Fruit fly (Drosophila melanogaster) whole organism, prepupa: ENCODE data around the gene Hsp27.

Experiments
- Blimp-1 ChIP-seq: fragments of 200-800 bp; sonication (Bioruptor generic); optimal IDR thresholded peaks from 3 replicates; lab custom pipeline; 2017; ENCODE audit warnings: missing biosample characterization, missing genetic modification characterization, mild to moderate bottlenecking, moderate library complexity, missing genetic modification reagents
- CG10631 ChIP-seq: fragments of 200-800 bp; sonication (Bioruptor generic); optimal IDR thresholded peaks from 2 replicates; lab custom pipeline; 2016; ENCODE audit warnings: missing biosample characterization, missing genetic modification characterization
- CG10669 ChIP-seq: fragments of 200-800 bp; sonication (Bioruptor generic); optimal IDR thresholded peaks from 3 replicates; lab custom pipeline; 2018; ENCODE audit warnings: missing biosample characterization, mild to moderate bottlenecking, missing genetic modification characterization, moderate library complexity
- CG11762 ChIP-seq: fragments of 200-800 bp; sonication (Bioruptor generic); optimal IDR thresholded peaks from 3 replicates; lab custom pipeline; 2016; ENCODE audit warnings: missing biosample characterization, missing genetic modification characterization; ENCODE audit not compliant: insufficient read depth
- CG15336 ChIP-seq: fragments of 200-800 bp; sonication (Bioruptor generic); IDR thresholded peaks from 2 replicates; pipeline ENCODE4 v1.3.6; 2022; ENCODE audit warnings: missing biosample characterization, missing genetic modification characterization
- CG1621 ChIP-seq: fragments of 200-800 bp; sonication (Bioruptor generic); optimal IDR thresholded peaks from 3 replicates; lab custom pipeline; 2018; ENCODE audit warnings: missing biosample characterization, mild to moderate bottlenecking, missing genetic modification characterization
- CG16779 ChIP-seq: fragments of 200-800 bp; sonication (Bioruptor generic); optimal IDR thresholded peaks from 3 replicates; lab custom pipeline; 2017; ENCODE audit warnings: missing biosample characterization, mild to moderate bottlenecking, missing genetic modification characterization
- CG3032 ChIP-seq: fragments of 200-800 bp; optimal IDR thresholded peaks from 2 replicates; lab custom pipeline; 2019; ENCODE audit warnings: missing biosample characterization, mild to moderate bottlenecking, missing genetic modification characterization, moderate library complexity
- CG31627 ChIP-seq: fragments of 200-800 bp; sonication (Bioruptor generic); optimal IDR thresholded peaks from 3 replicates; lab custom pipeline; 2016; ENCODE audit warnings: missing biosample characterization, missing genetic modification characterization
- CG34406 ChIP-seq: fragments of 200-800 bp; sonication (Bioruptor generic); optimal IDR thresholded peaks from 3 replicates; lab custom pipeline; 2016; ENCODE audit warnings: missing biosample characterization, missing genetic modification characterization
- CG3919 ChIP-seq: fragments of 200-800 bp; sonication (Bioruptor generic); optimal IDR thresholded peaks from 3 replicates; lab custom pipeline; 2016; ENCODE audit warnings: missing biosample characterization, missing genetic modification characterization
- CG6163 ChIP-seq: fragments of 200-800 bp; sonication (Bioruptor generic); IDR thresholded peaks from 3 replicates; pipeline ENCODE4 v1.3.6; 2022; ENCODE audit warnings: missing biosample characterization, missing genetic modification characterization
- CG6276 ChIP-seq: fragments of 200-800 bp; sonication (Bioruptor generic); optimal IDR thresholded peaks from 2 replicates; lab custom pipeline; 2017; ENCODE audit warnings: missing biosample characterization, mild to moderate bottlenecking, missing genetic modification characterization
- CG6792 ChIP-seq: fragments of 200-800 bp; sonication (Bioruptor generic); optimal IDR thresholded peaks from 3 replicates; lab custom pipeline; 2016; ENCODE audit warnings: missing biosample characterization, missing genetic modification characterization
- CG6808 ChIP-seq: fragments of 200-800 bp; sonication (Bioruptor generic); optimal IDR thresholded peaks from 3 replicates; lab custom pipeline; 2017; ENCODE audit warnings: missing biosample characterization, missing genetic modification characterization, mild to moderate bottlenecking, moderate library complexity, missing genetic modification reagents
- CG9139 ChIP-seq: fragments of 200-800 bp; sonication (Bioruptor generic); optimal IDR thresholded peaks from 3 replicates; lab custom pipeline; 2017; ENCODE audit warnings: missing biosample characterization, mild to moderate bottlenecking, missing genetic modification characterization
- Eip75B ChIP-seq: fragments of 200-800 bp; sonication (Bioruptor generic); optimal IDR thresholded peaks from 3 replicates; lab custom pipeline; 2016; ENCODE audit warnings: missing biosample characterization, missing genetic modification characterization
- Eip78C ChIP-seq: fragments of 200-800 bp; sonication (Bioruptor generic); peaks from one replicate; lab custom pipeline; 2016; ENCODE audit warnings: missing biosample characterization, missing genetic modification characterization
- Eip93F ChIP-seq: fragments of 200-800 bp; sonication (Bioruptor generic); optimal IDR thresholded peaks from 2 replicates; lab custom pipeline; 2016; ENCODE audit warnings: missing biosample characterization, mild to moderate bottlenecking, missing genetic modification characterization
- Ets96B ChIP-seq: fragments of 200-800 bp; optimal IDR thresholded peaks from 2 replicates; lab custom pipeline; 2019; ENCODE audit warnings: missing biosample characterization, mild to moderate bottlenecking, missing genetic modification characterization, moderate library complexity
- Gug ChIP-seq: fragments of 200-800 bp; sonication (Bioruptor generic); IDR thresholded peaks from 2 replicates; pipeline ENCODE4 v1.3.6; 2022; ENCODE audit warnings: missing biosample characterization, missing genetic modification characterization
- Hr4 ChIP-seq: fragments of 200-800 bp; sonication (Bioruptor generic); optimal IDR thresholded peaks from 3 replicates; lab custom pipeline; 2016; ENCODE audit warnings: missing biosample characterization, missing genetic modification characterization
- Lpt ChIP-seq: fragments of 200-800 bp; sonication (Bioruptor generic); optimal IDR thresholded peaks from 3 replicates; lab custom pipeline; 2016; ENCODE audit warnings: missing biosample characterization, missing genetic modification characterization
- Met ChIP-seq: fragments of 200-800 bp; sonication (Bioruptor generic); optimal IDR thresholded peaks from 3 replicates; lab custom pipeline; 2016; ENCODE audit warnings: missing biosample characterization, missing genetic modification characterization
- Smox ChIP-seq: fragments of 200-800 bp; sonication (Bioruptor generic); optimal IDR thresholded peaks from 3 replicates; lab custom pipeline; 2016; ENCODE audit warnings: missing biosample characterization, missing genetic modification characterization
- Sox14 ChIP-seq: fragments of 200-800 bp; sonication (Bioruptor generic); optimal IDR thresholded peaks from 3 replicates; lab custom pipeline; 2016; ENCODE audit warnings: missing biosample characterization, missing genetic modification characterization
- acj6 ChIP-seq: fragments of 200-800 bp; sonication (Bioruptor generic); optimal IDR thresholded peaks from 3 replicates; lab custom pipeline; 2016; ENCODE audit warnings: missing biosample characterization, missing genetic modification characterization
- cyc ChIP-seq: fragments of 200-800 bp; sonication (Bioruptor generic); optimal IDR thresholded peaks from 3 replicates; lab custom pipeline; 2016; ENCODE audit warnings: missing biosample characterization, missing genetic modification characterization
- dsx ChIP-seq: fragments of 200-800 bp; optimal IDR thresholded peaks from 3 replicates; lab custom pipeline; 2019; ENCODE audit warnings: missing biosample characterization, mild to moderate bottlenecking, missing genetic modification characterization, moderate library complexity; ENCODE audit not compliant: poor library complexity, severe bottlenecking
- eg ChIP-seq: fragments of 200-800 bp; sonication (Bioruptor generic); IDR thresholded peaks from 3 replicates; pipeline ENCODE4 v1.3.6; 2022; ENCODE audit warnings: missing biosample characterization, missing genetic modification characterization
- fd59A ChIP-seq: fragments of 200-800 bp; sonication (Bioruptor generic); optimal IDR thresholded peaks from 2 replicates; lab custom pipeline; 2017; ENCODE audit warnings: missing biosample characterization, mild to moderate bottlenecking, missing genetic modification characterization, missing genetic modification reagents
- fkh ChIP-seq: fragments of 200-800 bp; sonication (Bioruptor generic); optimal IDR thresholded peaks from 3 replicates; lab custom pipeline; 2017; ENCODE audit warnings: missing biosample characterization, mild to moderate bottlenecking, missing genetic modification characterization, moderate library complexity
- lz ChIP-seq: fragments of 200-800 bp; sonication (Bioruptor generic); optimal IDR thresholded peaks from 3 replicates; lab custom pipeline; 2016; ENCODE audit warnings: missing biosample characterization, missing genetic modification characterization
- pdm3 ChIP-seq: fragments of 200-800 bp; sonication (Bioruptor generic); optimal IDR thresholded peaks from 3 replicates; lab custom pipeline; 2016; ENCODE audit warnings: missing biosample characterization, missing genetic modification characterization
- spab ChIP-seq: fragments of 200-800 bp; sonication (Bioruptor generic); optimal IDR thresholded peaks from 2 replicates; lab custom pipeline; 2017; ENCODE audit warnings: missing biosample characterization, mild to moderate bottlenecking, missing genetic modification characterization, missing genetic modification reagents
- ss ChIP-seq, 2 experiments: fragments of 200-800 bp; sonication (Bioruptor generic); optimal IDR thresholded peaks; 2 replicates in 1 of 2; 3 replicates in 1 of 2; lab custom pipeline; 2017 to 2018; ENCODE audit warnings: mild to moderate bottlenecking in 2 of 2, missing biosample characterization in 2 of 2, missing genetic modification characterization in 2 of 2, moderate library complexity in 1 of 2
- svp ChIP-seq: fragments of 200-800 bp; sonication (Bioruptor generic); peaks from one replicate; lab custom pipeline; 2016; ENCODE audit warnings: missing biosample characterization, missing genetic modification characterization
- vri ChIP-seq: fragments of 200-800 bp; sonication (Bioruptor generic); optimal IDR thresholded peaks from 3 replicates; lab custom pipeline; 2016; ENCODE audit warnings: missing biosample characterization, mild to moderate bottlenecking, missing genetic modification characterization

The Hsp27 gene

dm6 chr3L:9349314-9349733 is 34.5 kb upstream of the Hsp27 start, which contains the start of gene PGRP-LF (continued):
- TF ChIP-seq Hr4 (peak; percentile 37), Lpt (GFP tag; lab: Kevin White, UChicago) (no peak), acj6 (no peak), Eip93F (peak; percentile 58), CG34406 (GFP tag; lab: Kevin White, UChicago) (peak; percentile 14), CG31627 (GFP tag; lab: Kevin White, UChicago) (peak; percentile 9), Ets96B (tag; lab: Kevin White, UChicago) (no peak), CG15336 (GFP tag; lab: Robert Waterston, UW) (no peak), fd59A (no peak), spab (GFP tag; lab: Kevin White, UChicago) (no peak)

dm6 chr3L:9353733-9354132 is 30.1 kb upstream of the Hsp27 start, which contains the start of gene CG32040:
Gene CG32040, plus strand, starts transcription at chr3L:9354033.
- TF ChIP-seq Sox14 (GFP tag; lab: Kevin White, UChicago) (no peak), CG31627 (GFP tag; lab: Kevin White, UChicago) (no peak)

dm6 chr3L:9355555-9355954 is 28.3 kb upstream of the Hsp27 start:
- TF ChIP-seq CG6792 (GFP tag; lab: Kevin White, UChicago) (no peak), CG10631 (GFP tag; lab: Kevin White, UChicago) (no peak), vri (GFP tag; lab: Kevin White, UChicago) (peak; percentile 39), CG6808 (no peak), Met (no peak), CG11762 (GFP tag; lab: Kevin White, UChicago) (no peak), lz (no peak), pdm3 (GFP tag; lab: Kevin White, UChicago) (no peak)

dm6 chr3L:9356138-9356753 is 27.6 kb upstream of the Hsp27 start:
- TF ChIP-seq fkh (GFP tag; lab: Kevin White, UChicago) (peak; percentile 26), svp (GFP tag; lab: Kevin White, UChicago) (peak; percentile 98), CG6163 (no peak), Eip78C (GFP tag; lab: Kevin White, UChicago) (peak; percentile 28)

- TF ChIP-seq Ets96B (tag; lab: Kevin White, UChicago), result peak; percentile 51
- TF ChIP-seq acj6, result no peak
- peak; percentile 89 for TF ChIP-seq fkh (GFP tag; lab: Kevin White, UChicago)
- TF ChIP-seq Gug (GFP tag; lab: Robert Waterston, UW), result no peak
- TF ChIP-seq ss (GFP tag; optimal IDR thresholded peaks at IDR 0.05; lab: Kevin White, UChicago), result peak; percentile 48 to 77
- TF ChIP-seq Eip93F, result peak; percentile 62
- TF ChIP-seq CG9139, result peak; percentile 36
- TF ChIP-seq Sox14 (GFP tag; lab: Kevin White, UChicago), result peak; percentile 6
- TF ChIP-seq svp (GFP tag; lab: Kevin White, UChicago), result peak; percentile 86
- TF ChIP-seq CG1621 (tag; lab: Kevin White, UChicago), result peak; percentile 50
- TF ChIP-seq CG10669 (GFP tag; lab: Kevin White, UChicago), result peak; percentile 10
- no peak for TF ChIP-seq eg (GFP tag; lab: Robert Waterston, UW)
- TF ChIP-seq CG3919 (GFP tag; lab: Kevin White, UChicago), result no peak
- TF ChIP-seq vri (GFP tag; lab: Kevin White, UChicago), result peak; percentile 9
- TF ChIP-seq CG6276 (GFP tag; lab: Kevin White, UChicago), result peak; percentile 30
- TF ChIP-seq Eip78C (GFP tag; lab: Kevin White, UChicago), result peak; percentile 74
- TF ChIP-seq Smox (GFP tag; lab: Kevin White, UChicago), result no peak
- peak; percentile 21 for TF ChIP-seq Eip75B (GFP tag; lab: Kevin White, UChicago)
- TF ChIP-seq cyc (GFP tag; lab: Kevin White, UChicago), result no peak
- no peak for TF ChIP-seq CG11762 (GFP tag; lab: Kevin White, UChicago)
- peak; percentile 20 for TF ChIP-seq CG10631 (GFP tag; lab: Kevin White, UChicago)
- peak; percentile 53 for TF ChIP-seq CG3032 (tag; lab: Kevin White, UChicago)
- peak; percentile 74; the same call in 2 of the 3 replicates for TF ChIP-seq CG6163
- TF ChIP-seq dsx (GFP tag; lab: Kevin White, UChicago), result peak; percentile 52
- peak; percentile 45 for TF ChIP-seq spab (GFP tag; lab: Kevin White, UChicago)
- peak; percentile 83 for TF ChIP-seq CG16779 (tag; lab: Kevin White, UChicago)
- no peak for TF ChIP-seq Blimp-1 (GFP tag; lab: Kevin White, UChicago)
- TF ChIP-seq CG15336 (GFP tag; lab: Robert Waterston, UW), result 0 out of 2 replicates have a peak, but pooled peaks have one; percentile 20
- TF ChIP-seq CG34406 (GFP tag; lab: Kevin White, UChicago), result no peak
These were observed 25.8 kb upstream of the Hsp27 start for dm6 chr3L:9357830-9358712.
